Fruit fly (Drosophila melanogaster) ovary, adult (tissue): ENCODE results near the gene Six4.

ENCODE experiments used
- CG17801 ChIP-seq: fragments of 200-800 bp; optimal IDR thresholded peaks from 2 replicates; lab custom pipeline; 2019; ENCODE audit warnings: missing biosample characterization, mild to moderate bottlenecking, missing genetic modification characterization, moderate library complexity; ENCODE audit not compliant: partially characterized antibody

The Six4 gene

DNA sequence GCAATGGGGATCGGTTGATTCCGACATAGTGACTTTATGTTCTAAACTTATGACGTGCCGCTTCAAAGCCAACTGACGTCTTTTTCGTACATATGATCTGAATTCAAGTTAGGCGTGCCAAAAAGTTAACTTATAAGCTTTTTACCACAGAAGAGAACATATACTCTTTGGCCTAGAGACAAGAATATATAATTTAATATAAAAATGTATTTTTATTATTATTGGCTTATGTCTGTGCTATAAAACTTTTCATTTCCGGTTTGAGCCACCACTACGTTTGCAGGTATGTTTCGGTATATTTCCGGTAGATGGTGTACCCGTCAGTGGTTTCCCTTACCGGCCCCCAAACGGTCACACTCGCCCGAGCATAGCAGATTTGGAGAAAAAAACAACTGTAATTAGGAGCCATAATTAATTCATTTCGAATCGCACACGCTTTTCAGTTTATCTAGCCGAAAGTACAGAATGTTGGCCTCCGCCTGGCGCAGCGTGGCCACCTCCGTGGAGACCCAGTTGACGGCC, 5.8 kb upstream of the Six4 start, which contains the start of the genes CG3698 and tzn:
Gene CG3698, minus strand, starts transcription at position 51 of the 522 bp plus-strand sequence.
Gene tzn, plus strand, starts transcription at position 321 of the 522 bp plus-strand sequence.
- peak; percentile 80 for TF ChIP-seq CG17801 (GFP tag; lab: Kevin White, UChicago)

DNA sequence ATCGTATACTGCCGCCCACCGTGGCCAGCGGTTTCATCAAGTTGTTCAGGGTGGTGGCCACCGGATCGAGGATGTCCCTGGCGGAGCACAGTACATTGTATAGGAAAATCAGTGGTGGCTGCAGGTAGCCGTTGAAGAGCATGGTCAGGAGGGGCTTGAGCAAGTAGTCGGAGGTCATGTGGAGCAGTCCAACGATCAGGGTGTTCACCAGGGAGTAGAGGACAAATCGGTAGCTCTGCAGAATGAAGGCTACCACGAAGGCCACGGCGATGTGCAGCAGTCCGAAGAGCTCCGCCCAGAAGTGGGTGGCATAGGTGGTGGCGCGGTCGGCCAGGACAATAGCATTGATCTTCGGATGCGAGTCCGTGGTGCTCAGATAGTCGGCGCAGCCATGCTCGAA, 4.8 kb upstream of the Six4 start:
- no peak for TF ChIP-seq CG17801 (GFP tag; lab: Kevin White, UChicago)

DNA sequence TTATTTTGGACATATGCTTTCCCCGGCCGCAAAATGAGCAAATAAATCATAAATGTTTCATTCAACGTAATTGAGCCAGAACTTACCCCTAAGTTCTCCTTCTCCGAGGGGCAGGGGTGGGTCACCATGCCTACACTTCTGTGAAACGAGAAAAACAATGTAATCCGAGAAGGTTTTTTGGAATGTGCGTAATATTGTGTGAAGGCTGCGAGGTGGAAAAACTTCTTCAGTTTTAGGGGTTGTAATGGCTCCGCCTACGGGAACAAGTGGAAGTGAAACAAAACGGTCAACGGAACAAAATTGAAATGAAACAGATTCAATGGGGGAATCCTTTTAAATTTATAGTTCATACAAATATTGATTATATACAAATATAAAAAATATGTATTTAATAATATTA, 4.2 kb upstream of the Six4 start:
- no peak for TF ChIP-seq CG17801 (GFP tag; lab: Kevin White, UChicago)

DNA sequence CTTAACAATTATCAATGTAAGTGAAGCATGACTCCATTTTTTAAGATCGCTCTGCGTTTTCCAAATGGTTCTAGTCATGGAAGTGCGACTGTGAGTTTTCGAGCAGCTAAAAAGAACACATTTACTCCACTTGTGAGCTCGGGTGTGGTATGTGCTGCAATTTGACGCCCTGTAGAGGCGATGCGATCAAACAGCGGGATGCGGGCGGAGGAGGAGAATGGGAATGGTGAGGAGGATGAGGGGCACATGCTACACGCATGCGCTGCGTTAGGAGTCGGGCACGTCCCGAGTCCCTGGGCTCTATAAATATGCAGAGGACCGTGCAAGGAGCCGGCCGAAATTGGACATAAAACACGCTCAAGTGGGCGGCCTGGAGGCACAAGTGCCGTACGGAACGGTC, 3.3 kb downstream of the Six4 start:
- TF ChIP-seq CG17801 (GFP tag; lab: Kevin White, UChicago): no peak

DNA sequence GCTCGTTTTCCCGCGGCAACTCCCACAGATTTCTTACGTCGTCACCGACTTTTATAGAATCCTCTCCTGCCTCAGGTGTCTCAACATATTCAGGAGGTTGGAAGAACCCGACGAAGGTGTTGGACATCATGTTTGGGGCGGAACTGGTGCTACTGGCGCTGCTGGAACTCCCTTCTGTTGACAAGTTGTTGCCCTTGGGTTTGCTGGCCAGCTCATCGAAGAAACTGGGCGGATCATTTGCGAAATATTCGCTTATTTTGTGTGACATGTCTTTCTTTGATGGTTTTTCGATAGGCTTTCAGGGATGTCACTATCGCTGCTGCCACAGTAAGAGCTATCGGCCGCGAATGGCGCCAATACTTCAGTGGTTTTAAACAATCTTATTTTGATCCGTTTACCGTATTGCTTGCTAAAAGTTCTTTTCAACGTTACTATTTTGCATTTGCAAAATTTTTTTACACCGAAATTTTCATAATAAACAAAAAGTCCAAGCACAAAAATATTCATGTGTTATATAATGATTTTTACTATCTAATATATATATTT, 4.7 kb downstream of the Six4 start, which contains the start of gene CG11396:
Gene CG11396, minus strand, starts transcription at position 303 of the 546 bp plus-strand sequence.
- TF ChIP-seq CG17801 (GFP tag; lab: Kevin White, UChicago): peak; percentile 3

DNA sequence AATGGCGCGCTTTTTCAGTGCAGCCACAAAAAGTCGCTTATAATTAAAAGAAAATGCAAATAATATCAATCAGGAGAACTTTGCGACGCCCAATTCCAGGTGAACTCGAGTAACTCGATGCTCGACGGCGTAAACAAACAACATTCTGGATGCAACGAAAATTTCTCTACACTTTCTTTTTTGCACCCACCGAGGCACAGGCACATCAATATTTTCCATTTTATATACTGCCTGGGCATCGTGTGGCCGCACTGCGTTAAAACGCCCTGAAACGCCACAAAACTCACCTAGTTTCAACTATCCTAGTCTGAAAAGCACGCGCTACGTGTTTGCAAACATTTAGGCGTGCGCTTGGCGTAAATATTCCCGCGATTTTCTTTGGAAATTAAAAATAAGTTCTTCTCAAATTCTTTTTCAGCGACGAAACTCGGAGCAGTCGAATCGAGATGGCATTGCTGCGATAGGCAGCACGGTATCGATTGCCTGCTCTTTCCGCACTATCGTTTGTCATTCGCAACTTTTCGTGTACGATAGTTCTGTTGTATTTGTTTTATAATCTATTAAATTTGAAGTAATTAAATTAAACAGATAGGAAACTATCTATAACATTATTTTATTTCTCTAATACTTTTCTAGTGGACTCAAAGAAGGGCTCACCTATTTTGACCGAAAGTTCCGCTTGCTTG, 6.7 kb downstream of the Six4 start, which contains the start of gene Pcif1:
Gene Pcif1, minus strand, starts transcription at position 456 of the 686 bp plus-strand sequence.
- peak; percentile 60 for TF ChIP-seq CG17801 (GFP tag; lab: Kevin White, UChicago)

DNA sequence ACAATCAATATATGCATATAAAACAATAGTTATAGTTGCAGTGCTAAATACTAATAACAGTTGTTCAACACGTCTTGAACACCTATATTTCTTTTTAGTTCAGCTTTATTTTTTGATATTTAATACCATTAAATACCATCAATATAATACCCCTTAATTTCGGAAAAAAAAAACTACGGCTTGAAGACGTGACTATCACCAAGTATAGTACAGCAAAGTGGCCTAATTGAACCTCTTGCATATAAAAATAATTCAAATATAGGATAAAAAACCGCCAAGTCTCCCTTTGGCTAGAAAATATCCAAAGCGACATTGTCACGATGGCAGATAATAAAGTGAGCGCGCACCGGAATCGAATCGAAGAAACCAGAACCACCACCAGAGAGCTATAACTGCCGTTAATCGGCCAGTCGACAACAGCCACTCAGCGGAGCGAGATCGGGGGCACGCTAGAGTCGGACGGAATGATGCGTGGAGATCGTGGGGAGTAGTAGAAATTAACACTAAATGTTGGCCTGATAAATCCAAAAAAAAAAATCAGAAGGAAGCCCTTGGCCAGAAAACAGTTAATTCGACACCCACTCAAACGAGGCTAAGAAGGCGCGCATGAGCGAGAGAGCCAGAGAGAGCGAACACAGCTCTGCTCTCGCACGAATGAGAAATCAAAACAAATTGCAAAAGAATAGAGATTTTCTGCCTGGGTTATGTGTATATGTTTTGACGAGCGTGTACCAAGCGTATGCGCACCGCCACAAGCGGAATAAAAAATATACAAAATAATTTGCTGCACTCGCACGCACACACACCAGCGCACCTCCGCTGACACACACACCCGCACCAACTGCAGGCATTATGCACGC, 7.5 kb downstream of the Six4 start:
- no peak for TF ChIP-seq CG17801 (GFP tag; lab: Kevin White, UChicago)

DNA sequence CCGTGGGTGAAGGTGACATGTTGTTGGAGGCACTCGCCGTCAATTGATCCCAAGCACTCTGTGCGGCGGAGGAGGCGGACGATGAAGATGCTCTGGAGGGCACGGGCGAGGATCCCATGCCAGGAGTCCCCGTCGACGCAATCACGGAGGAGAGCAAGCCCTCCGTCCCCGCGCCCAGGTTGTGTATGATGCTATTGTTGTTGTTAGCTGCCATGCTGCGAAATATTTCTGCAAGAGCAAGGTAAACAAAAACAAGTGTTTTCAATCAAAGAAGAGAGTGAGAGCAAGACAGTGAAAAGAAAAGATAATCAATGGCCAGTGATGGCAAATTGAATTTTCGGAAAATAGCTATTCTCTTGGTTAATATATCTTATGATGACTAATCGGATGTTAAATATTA, 8.2 kb downstream of the Six4 start:
- no peak for TF ChIP-seq CG17801 (GFP tag; lab: Kevin White, UChicago)

DNA sequence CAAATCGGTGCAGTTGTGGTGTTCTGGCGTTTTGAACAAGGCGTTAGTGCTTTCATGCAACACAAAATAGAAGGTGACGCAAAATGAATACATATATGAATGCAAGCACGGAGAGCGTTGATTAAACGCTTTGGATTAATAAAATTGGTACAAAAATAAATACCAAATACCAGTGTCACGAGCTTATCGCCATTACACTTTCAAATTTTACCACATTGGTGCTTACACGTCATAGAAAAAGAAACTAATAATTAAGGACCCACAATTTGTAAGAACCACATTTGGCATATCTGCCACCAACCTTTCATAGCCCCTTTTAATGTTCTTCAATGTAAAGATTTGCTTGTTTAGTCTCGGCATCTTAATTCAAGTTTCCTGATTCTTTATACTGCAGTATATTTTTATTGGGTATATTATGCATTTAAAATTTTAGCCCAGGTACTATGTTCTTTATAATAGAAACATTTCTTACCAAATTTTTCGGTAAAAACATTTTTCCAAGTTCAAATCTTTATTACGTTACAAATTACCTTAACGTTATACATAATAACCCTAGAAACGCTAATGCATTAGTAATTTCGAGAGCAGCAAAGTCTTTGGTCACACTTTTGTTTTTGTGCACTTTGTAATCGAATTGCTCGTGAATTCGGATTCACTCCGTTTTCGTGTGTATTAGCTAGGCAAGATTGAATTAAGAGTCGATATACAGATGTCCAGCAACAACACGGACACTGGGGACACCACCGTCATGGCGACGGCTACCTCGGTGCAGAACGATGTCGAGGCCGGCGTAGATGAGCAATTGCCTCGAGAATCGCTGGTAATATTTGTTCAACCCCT, 14.1 kb downstream of the Six4 start, which contains the start of the genes Pex16 and Pex14:
Gene Pex16, minus strand, starts transcription at position 41 of the 840 bp plus-strand sequence.
Gene Pex14, plus strand, starts transcription at position 576 of the 840 bp plus-strand sequence.
- TF ChIP-seq CG17801 (GFP tag; lab: Kevin White, UChicago): peak; percentile 41

DNA sequence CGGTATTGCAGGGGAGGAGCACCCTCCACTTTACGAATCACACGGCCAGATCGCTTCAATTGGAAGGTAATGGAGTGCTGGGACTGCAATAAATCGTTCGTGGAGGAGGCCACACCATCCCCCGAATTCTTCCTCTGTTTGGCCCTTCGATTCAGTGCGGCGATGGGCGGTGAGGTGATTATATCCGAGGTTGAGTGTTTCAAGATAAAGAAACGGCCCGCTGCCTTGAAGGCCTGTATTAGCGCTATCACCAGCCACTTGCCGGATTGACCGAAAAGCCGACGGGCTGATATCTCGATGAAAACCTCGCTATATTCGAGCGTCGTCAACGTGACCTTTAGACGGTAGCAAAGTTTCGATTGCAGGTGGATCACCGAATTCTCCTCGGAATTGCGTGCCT, 15.1 kb downstream of the Six4 start:
- no peak for TF ChIP-seq CG17801 (GFP tag; lab: Kevin White, UChicago)

DNA sequence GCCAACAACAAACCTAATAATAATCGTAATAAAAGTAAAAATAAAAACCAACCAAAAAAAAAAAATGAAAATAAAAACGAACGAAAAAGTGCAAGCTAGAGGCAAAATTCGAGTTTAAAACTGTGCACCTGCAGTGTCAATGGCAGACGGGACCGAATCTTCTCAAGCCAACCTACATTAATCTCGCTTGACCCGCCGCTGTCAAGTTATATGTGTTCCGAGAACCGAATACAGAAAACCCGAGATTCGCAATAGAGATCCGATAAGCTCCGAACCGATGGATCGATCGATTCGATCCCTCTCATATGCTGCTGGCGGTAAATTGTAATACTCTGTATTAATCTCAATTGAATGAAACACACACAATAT, 19.9 kb downstream of the Six4 start:
- TF ChIP-seq CG17801 (GFP tag; lab: Kevin White, UChicago): no peak

DNA sequence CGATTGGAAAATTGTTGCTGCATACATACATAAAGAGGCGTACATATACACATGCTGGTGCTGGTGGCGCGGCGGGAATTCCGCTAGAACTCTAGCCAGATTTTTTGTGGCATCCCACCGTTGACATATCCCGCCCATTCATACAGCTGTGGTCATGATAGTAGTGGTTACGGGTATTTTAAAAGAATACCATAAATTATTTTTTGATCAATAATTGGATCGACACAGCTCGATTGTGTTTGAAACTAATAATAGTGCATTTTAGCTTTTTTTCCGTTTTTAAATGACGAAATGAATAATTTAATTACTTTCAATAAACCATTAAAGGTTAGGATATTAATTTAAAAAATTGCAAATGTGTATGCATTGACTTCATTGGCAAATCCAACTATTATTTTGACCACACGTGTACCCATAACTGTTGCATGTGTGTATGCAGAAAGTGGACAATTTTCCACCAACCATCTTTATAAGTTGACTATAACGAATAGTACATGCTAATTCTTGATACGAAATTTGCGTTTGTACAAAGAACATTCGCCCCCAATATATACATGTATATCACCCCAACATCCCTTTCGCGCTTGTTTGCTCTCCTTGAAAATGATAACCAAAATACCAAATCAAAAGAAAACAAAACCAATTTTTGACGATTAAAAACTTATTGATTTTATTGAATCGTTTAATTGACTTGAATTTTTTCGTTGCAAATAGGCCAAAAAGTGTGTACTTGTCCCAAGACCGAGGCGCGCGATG, 20.5 kb downstream of the Six4 start:
- peak; percentile 71 for TF ChIP-seq CG17801 (GFP tag; lab: Kevin White, UChicago)
